Fruit fly (Drosophila melanogaster): Measurements from ENCODE around the gene retm.

The retm gene

DNA sequence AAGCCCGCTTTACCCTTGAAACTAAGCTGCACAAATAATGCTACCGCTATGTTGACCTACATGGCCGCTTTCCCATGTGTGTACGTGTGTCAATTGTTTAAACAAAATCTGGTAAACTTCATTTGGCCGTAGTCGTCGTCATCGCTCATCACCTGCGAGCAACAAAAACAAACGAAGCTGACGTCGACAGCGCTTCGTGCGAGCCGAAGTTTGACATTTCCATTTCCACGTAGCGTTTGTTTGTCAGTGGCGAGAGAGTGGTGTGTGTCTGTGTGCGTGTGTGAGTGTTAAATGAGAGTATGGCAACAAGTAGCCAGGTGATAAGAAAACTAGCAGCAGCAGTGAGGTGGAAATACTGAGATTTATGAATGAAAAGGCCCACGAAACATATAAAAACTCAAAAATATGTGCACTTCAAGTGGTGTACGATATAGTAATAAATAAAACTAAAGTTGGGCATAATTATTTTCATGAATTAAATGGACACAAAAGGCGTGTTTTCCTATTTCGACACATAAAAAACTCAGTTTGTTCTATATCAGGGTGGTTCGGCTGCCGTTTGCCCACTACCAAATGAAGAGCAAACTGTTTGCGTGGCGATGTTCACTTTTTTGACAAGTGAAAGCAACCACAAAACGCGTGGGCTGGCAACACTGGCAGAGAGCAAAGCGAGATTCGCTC is 23.6 kb upstream of the retm start (continued):
- TF ChIP-seq CG32006 (GFP tag; optimal IDR thresholded peaks at IDR 0.05), result peak; percentile 48
- no peak for TF ChIP-seq fd59A (GFP tag; optimal IDR thresholded peaks at IDR 0.05)
- peak; percentile 37 for TF ChIP-seq Eip93F (GFP tag; optimal IDR thresholded peaks at IDR 0.05)
- peak; percentile 12 for TF ChIP-seq dsx (GFP tag; optimal IDR thresholded peaks at IDR 0.05; ENCODE audit: poor library complexity, severe bottlenecking)
- no peak for TF ChIP-seq Hr39 (GFP tag; optimal IDR thresholded peaks at IDR 0.05)
- TF ChIP-seq spab (GFP tag; optimal IDR thresholded peaks at IDR 0.05), result no peak
- no peak for TF ChIP-seq topi (GFP tag; optimal IDR thresholded peaks at IDR 0.05)
- no peak for TF ChIP-seq cyc (GFP tag; optimal IDR thresholded peaks at IDR 0.05)
- TF ChIP-seq CG7368 (GFP tag; optimal IDR thresholded peaks at IDR 0.05), result no peak
- TF ChIP-seq CG9139 (GFP tag; optimal IDR thresholded peaks at IDR 0.05), result no peak
- TF ChIP-seq lz (GFP tag; optimal IDR thresholded peaks at IDR 0.05), result peak; percentile 21
- TF ChIP-seq CG10669 (GFP tag; optimal IDR thresholded peaks at IDR 0.05), result no peak
- peak; percentile 29 for TF ChIP-seq pdm3 (GFP tag; optimal IDR thresholded peaks at IDR 0.05)
- TF ChIP-seq Sox14 (GFP tag; optimal IDR thresholded peaks at IDR 0.05), result peak; percentile 2
- TF ChIP-seq CG11762 (GFP tag; optimal IDR thresholded peaks at IDR 0.05; ENCODE audit: insufficient read depth), result no peak
- no peak for TF ChIP-seq Smox (GFP tag; optimal IDR thresholded peaks at IDR 0.05)

DNA sequence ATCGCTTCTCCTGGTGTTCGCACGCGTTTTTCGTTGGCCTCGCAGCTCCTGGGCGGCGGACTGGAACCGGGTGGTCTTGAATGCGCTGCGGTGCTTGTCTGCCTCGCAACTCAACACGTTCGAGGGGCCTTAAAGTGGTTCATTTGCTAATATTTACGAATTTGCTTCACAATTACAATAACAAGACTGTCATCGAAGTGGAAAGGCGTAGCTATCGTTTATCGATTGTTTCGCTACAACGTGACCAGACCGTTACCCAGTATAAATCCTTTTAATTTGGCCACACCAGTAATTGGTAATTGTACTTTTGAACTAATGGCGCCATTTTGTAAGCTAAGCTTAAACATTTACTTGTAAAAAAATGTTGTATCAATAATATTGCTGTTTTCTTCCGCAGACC is 21.0 kb upstream of the retm start, which contains the start of gene CG9536:
Gene CG9536 (minus strand): TSS at position 223 of the 400 bp plus-strand sequence.
- no peak for TF ChIP-seq CG34406 (GFP tag; optimal IDR thresholded peaks at IDR 0.05)
- TF ChIP-seq CG1621 (tag; optimal IDR thresholded peaks at IDR 0.05), result no peak
- TF ChIP-seq CG8119 (GFP tag; IDR thresholded peaks at IDR 0.05), result no peak
- peak; percentile 7 for TF ChIP-seq fkh (GFP tag; optimal IDR thresholded peaks at IDR 0.05)
- TF ChIP-seq CG8632 (GFP tag; optimal IDR thresholded peaks at IDR 0.05), result no peak
- no peak for TF ChIP-seq CG4318 (GFP tag; optimal IDR thresholded peaks at IDR 0.05)
- no peak for TF ChIP-seq Hr4 (GFP tag; optimal IDR thresholded peaks at IDR 0.05)
- TF ChIP-seq Eip75B (GFP tag; optimal IDR thresholded peaks at IDR 0.05), result no peak

DNA sequence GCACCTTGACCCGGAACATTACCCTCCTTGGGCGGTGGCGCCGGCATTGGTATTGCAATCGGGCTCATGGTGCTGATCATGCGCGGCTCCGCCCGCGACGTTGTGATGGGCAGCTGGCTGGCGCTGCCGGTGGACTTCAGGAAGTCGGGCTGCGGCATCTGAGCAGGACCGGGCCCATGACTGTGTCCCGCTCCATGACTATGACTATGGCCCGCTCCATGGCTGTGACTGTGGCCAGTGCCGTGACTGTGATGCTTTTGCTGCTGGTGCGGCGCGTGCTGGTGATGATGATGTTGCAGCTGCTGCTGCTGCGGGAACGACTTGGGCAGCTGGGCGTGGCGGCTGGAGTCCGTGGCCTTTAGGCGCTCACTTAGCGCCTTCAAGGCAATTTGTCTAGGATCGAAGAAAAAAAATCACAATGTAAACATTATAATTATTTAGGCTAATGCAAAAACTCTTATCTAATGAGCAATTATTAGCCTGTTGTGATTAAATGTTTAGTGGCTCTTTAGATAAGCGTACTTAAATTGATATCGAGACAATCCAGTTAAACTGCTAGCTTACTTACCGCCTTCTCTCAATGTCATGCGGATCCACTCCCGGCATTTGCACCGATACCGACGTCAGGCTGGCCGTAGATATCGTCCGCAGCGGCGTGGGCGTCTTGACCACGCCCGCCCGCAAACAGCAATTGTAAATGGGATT is 19.3 kb upstream of the retm start:
- TF ChIP-seq CG10669 (GFP tag; optimal IDR thresholded peaks at IDR 0.05), result no peak
- no peak for TF ChIP-seq CG6792 (GFP tag; optimal IDR thresholded peaks at IDR 0.05)
- no peak for TF ChIP-seq CG11902 (GFP tag; optimal IDR thresholded peaks at IDR 0.05)

DNA sequence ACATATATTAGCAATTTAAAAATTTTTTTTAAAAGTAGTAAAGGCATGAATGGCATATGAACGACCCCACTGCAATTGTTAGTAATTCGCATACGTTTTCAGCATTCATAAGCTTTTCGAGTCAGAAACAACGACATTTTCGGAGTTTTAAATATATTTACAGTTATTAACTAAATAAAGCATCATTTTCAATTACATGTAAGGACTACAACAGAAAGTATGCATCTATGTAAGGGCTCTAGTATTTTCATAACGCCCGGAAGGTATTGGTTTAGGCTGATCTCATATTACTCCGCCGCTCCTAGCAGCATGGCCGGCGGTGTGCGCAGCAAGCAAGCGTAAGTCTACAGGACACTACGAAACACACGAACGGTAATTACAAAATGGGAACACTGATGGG is 18.6 kb upstream of the retm start:
- TF ChIP-seq lz (GFP tag; optimal IDR thresholded peaks at IDR 0.05) (no peak), Eip78C (GFP tag) (peak; percentile 56), CG15336 (GFP tag; IDR thresholded peaks at IDR 0.05) (0 out of 2 replicates have a peak, but pooled peaks have one; percentile 12), CG1621 (tag; optimal IDR thresholded peaks at IDR 0.05) (no peak)

DNA sequence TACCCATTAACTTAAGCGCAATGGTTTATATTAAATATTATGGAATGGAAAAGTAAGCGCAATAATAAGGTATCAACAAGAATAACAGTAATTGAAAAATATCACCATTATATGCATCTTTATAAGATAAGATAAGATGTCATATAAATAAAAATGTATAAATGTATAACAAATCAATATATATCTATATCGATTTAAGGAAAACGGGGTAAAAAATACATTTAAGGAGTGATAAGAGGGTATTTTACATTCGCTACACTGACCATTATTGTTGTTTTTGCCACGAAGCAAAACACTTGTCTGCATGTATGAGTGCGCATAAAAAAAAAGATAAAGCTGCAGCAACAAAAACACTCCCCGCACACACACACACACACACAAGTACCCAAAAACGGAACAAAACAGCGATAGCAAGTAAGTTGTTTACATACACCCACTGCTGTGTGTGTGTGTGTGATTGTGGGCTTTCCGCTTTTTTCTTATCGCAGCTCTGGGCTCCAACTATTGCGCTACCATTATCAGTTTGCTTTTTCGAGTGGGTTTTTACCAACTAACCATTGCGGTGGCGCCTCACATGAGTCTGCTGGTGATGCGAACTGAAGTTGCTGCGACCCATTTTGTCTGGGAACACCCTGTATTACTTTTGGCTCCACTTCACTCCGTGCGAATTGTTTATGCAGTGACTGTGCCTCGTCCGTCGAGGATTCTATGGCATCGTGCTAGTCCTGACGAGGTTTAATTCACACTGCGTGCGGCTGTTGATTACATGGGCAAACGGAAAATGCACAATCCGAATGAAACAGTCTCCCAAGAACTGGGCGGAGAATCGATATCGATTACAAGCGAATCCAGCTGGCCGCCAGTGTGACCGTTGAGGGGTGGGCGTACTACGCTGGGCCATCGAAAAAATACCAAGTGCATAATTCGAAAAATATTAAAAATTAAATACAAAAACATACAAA is 17.6 kb upstream of the retm start, which contains the start of gene mmy:
Gene mmy (minus strand): TSS at position 829 of the 962 bp plus-strand sequence.
- peak; percentile 82 for TF ChIP-seq Eip78C (GFP tag)
- TF ChIP-seq Lpt (GFP tag; optimal IDR thresholded peaks at IDR 0.05), result peak; percentile 47
- peak; percentile 50 for TF ChIP-seq CG6854 (GFP tag; optimal IDR thresholded peaks at IDR 0.05)
- TF ChIP-seq CG6276 (GFP tag; optimal IDR thresholded peaks at IDR 0.05), result peak; percentile 81
- peak; percentile 74 for TF ChIP-seq CG4318 (GFP tag; optimal IDR thresholded peaks at IDR 0.05)
- peak; percentile 33 for TF ChIP-seq CG11902 (GFP tag; optimal IDR thresholded peaks at IDR 0.05)
- peak; percentile 37 for TF ChIP-seq Sox102F (GFP tag; optimal IDR thresholded peaks at IDR 0.05)
- TF ChIP-seq CG11294 (GFP tag; IDR thresholded peaks at IDR 0.05), result peak; percentile 31
- no peak for TF ChIP-seq Met (GFP tag; optimal IDR thresholded peaks at IDR 0.05)
- TF ChIP-seq CG16779 (tag; optimal IDR thresholded peaks at IDR 0.05), result peak; percentile 59
- TF ChIP-seq CG31627 (GFP tag; optimal IDR thresholded peaks at IDR 0.05), result no peak
- peak; percentile 27 for TF ChIP-seq CG10669 (GFP tag; optimal IDR thresholded peaks at IDR 0.05)
- TF ChIP-seq pdm3 (GFP tag; optimal IDR thresholded peaks at IDR 0.05), result peak; percentile 42
- TF ChIP-seq Smox (GFP tag; optimal IDR thresholded peaks at IDR 0.05), result peak; percentile 34
- TF ChIP-seq Blimp-1 (GFP tag; optimal IDR thresholded peaks at IDR 0.05), result no peak
- TF ChIP-seq fd85E (GFP tag; optimal IDR thresholded peaks at IDR 0.05), result no peak
- TF ChIP-seq CG32006 (GFP tag; optimal IDR thresholded peaks at IDR 0.05), result peak; percentile 84
- peak; percentile 75 to 81 for TF ChIP-seq ss (GFP tag; optimal IDR thresholded peaks at IDR 0.05)
- TF ChIP-seq fd59A (GFP tag; optimal IDR thresholded peaks at IDR 0.05), result peak; percentile 69
